Worm (Caenorhabditis elegans) whole organism, midembryonic: ENCODE data around the gene srt-19.
"Not testable (repeated sequence)": the region's sequence is repeated elsewhere in the genome, so short reads cannot be mapped to it uniquely, and the experiment has no call there.

Experiments used
- T22C8.4 ChIP-seq: fragments of 200-800 bp; sonication (Bioruptor generic); IDR thresholded peaks from 2 replicates; pipeline ENCODE4 v1.3.6; 2022; ENCODE audit warnings: missing genetic modification characterization, missing compliant biosample characterization
- cog-1 ChIP-seq: sonication (generic microtip); optimal IDR thresholded peaks from 2 replicates; lab custom pipeline; 2016; ENCODE audit warnings: missing genetic modification characterization, missing compliant biosample characterization
- flt-1 ChIP-seq: fragments of 200-800 bp; sonication (Bioruptor generic); IDR thresholded peaks from 2 replicates; pipeline ENCODE4 v1.3.6; 2022; ENCODE audit warnings: missing genetic modification characterization, missing compliant biosample characterization
- klf-2 ChIP-seq: fragments of 200-800 bp; sonication (Bioruptor generic); conservative IDR thresholded peaks from 2 replicates; pipeline ENCODE4 v1.3.6; 2022; ENCODE audit warnings: missing genetic modification reagents, missing genetic modification characterization, missing compliant biosample characterization
- med-1 ChIP-seq: sonication (generic microtip); optimal IDR thresholded peaks from 2 replicates; lab custom pipeline; 2017; ENCODE audit warnings: missing genetic modification characterization, mild to moderate bottlenecking, missing compliant biosample characterization, antibody characterized with exemption, missing genetic modification reagents; ENCODE audit not compliant: insufficient read depth
- ref-1 ChIP-seq: fragments of 200-800 bp; sonication (Bioruptor generic); conservative IDR thresholded peaks from 2 replicates; pipeline ENCODE4 v1.3.6; 2022; ENCODE audit warnings: missing genetic modification reagents, missing genetic modification characterization, missing compliant biosample characterization
- tab-1 ChIP-seq: fragments of 200-800 bp; sonication (Bioruptor generic); IDR thresholded peaks from 2 replicates; pipeline ENCODE4 v1.3.6; 2022; ENCODE audit warnings: missing genetic modification characterization, missing compliant biosample characterization
- ztf-23 ChIP-seq: fragments of 200-800 bp; sonication (Bioruptor generic); IDR thresholded peaks from 2 replicates; pipeline ENCODE4 v1.3.6; 2022; ENCODE audit warnings: missing genetic modification reagents, missing genetic modification characterization, missing compliant biosample characterization
- ztf-29 ChIP-seq: fragments of 200-800 bp; sonication (Bioruptor generic); IDR thresholded peaks from 2 replicates; pipeline ENCODE4 v1.3.6; 2022; ENCODE audit warnings: missing genetic modification reagents, missing genetic modification characterization, missing compliant biosample characterization

Gene srt-19

ce11 chrV:4330820-4331219, 46.0 kb downstream of the srt-19 start:
- TF ChIP-seq ztf-23 (GFP tag; lab: Robert Waterston, UW) (no peak), flt-1 (GFP tag; lab: Robert Waterston, UW) (no peak), klf-2 (GFP tag; lab: Robert Waterston, UW) (no peak), ztf-29 (no peak), cog-1 (no peak), ref-1 (GFP tag; lab: Robert Waterston, UW) (no peak), tab-1 (GFP tag; lab: Robert Waterston, UW) (no peak), med-1 (GFP tag; lab: Kevin White, UChicago) (no peak), T22C8.4 (GFP tag; lab: Robert Waterston, UW) (no peak)

DNA sequence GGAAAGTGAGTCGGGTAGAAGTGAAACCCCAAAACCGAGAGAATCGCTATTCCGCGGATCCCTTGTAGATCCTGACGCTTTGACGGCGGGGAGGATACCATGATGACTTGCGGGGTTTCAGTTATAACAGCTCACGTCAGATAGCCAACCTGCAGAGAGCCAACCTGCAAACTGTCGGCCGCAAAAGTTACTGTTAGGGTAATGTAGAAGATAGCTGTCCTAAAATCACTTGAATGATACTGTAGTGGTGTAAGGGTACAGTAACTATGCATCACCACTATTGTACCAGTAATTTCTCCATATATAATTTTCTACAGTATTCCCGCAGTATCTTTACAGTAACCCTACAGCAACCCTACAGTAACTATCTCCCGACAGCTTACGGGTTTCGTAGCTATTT, 47.6 kb downstream of the srt-19 start, which contains the start of gene oac-12:
oac-12 (minus strand) TSS at position 101 of the 400 bp plus-strand sequence.
- TF ChIP-seq ref-1 (GFP tag; lab: Robert Waterston, UW) (no peak), T22C8.4 (GFP tag; lab: Robert Waterston, UW) (no peak), tab-1 (GFP tag; lab: Robert Waterston, UW) (no peak), flt-1 (GFP tag; lab: Robert Waterston, UW) (no peak), ztf-29 (no peak), klf-2 (GFP tag; lab: Robert Waterston, UW) (no peak), med-1 (GFP tag; lab: Kevin White, UChicago) (no peak), cog-1 (no peak), ztf-23 (GFP tag; lab: Robert Waterston, UW) (no peak)

- peak; percentile 61; the same call in 1 of the 2 replicates for TF ChIP-seq flt-1 (GFP tag; lab: Robert Waterston, UW)
These were observed 48.7 kb downstream of the srt-19 start for ce11 chrV:4333518-4333917.

DNA sequence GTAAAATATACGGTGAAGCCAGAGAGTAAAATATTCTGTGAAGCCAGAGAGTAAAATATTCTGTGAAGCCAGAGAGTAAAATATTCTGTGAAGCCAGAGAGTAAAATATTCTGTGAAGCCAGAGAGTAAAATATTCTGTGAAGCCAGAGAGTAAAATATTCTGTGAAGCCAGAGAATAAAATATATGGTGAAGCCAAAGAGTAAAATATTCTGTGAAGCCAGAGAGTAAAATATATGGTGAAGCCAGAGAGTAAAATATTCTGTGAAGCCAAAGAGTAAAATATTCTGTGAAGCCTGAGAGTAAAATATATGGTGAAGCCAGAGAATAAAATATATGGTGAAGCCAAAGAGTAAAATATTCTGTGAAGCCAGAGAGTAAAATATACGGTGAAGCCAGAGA, 50.9 kb downstream of the srt-19 start:
- TF ChIP-seq flt-1 (GFP tag; lab: Robert Waterston, UW) (0 out of 2 replicates have a peak, but pooled peaks have one; percentile 42), T22C8.4 (GFP tag; lab: Robert Waterston, UW) (0 out of 2 replicates have a peak, but pooled peaks have one; percentile 18)

- TF ChIP-seq med-1 (GFP tag; lab: Kevin White, UChicago); ref-1 (GFP tag; lab: Robert Waterston, UW); T22C8.4 (GFP tag; lab: Robert Waterston, UW): not testable (repeated sequence)
These were observed 51.6 kb downstream of the srt-19 start, which contains the start of gene irld-1 for ce11 chrV:4336462-4336861. Gene irld-1, plus strand, starts transcription at chrV:4336762.
